Fruit fly (Drosophila melanogaster): ENCODE results near the gene CG9449.

- TF ChIP-seq CG17806 (tag; optimal IDR thresholded peaks at IDR 0.05) (no peak), EcR (GFP tag; optimal IDR thresholded peaks at IDR 0.05) (no peak), CG15710 (tag; optimal IDR thresholded peaks at IDR 0.05) (no peak), CG13204 (GFP tag; optimal IDR thresholded peaks at IDR 0.05) (no peak), CG8301 (tag; optimal IDR thresholded peaks at IDR 0.05) (no peak), CG10348 (GFP tag; IDR thresholded peaks at IDR 0.05) (no peak), Pif1B (GFP tag; optimal IDR thresholded peaks at IDR 0.05) (no peak), CG9948 (tag; optimal IDR thresholded peaks at IDR 0.05) (no peak), CG34367 (tag; optimal IDR thresholded peaks at IDR 0.05) (no peak), CG4496 (GFP tag; IDR thresholded peaks at IDR 0.05) (no peak), D1 (tag; optimal IDR thresholded peaks at IDR 0.05) (no peak), CG32121 (GFP tag; IDR thresholded peaks at IDR 0.05) (no peak), rn (GFP tag; IDR thresholded peaks at IDR 0.05) (no peak), Pif1A (GFP tag; optimal IDR thresholded peaks at IDR 0.05) (no peak)
Measured at dm6 chr3L:19495991-19496588, 1.4 kb downstream of the CG9449 start.
